Fruit fly (Drosophila melanogaster) Kc167 (cell line): ENCODE data around the gene tral.

Experiments used
- Myc ChIP-seq: fragments of >200 bp; optimal IDR thresholded peaks from 2 replicates; lab custom pipeline; 2017; ENCODE audit warnings: missing external identifiers
- Sin3A ChIP-seq: fragments of >200 bp; optimal IDR thresholded peaks from 2 replicates; lab custom pipeline; 2018; ENCODE audit warnings: missing external identifiers
- h ChIP-seq: fragments of >200 bp; optimal IDR thresholded peaks from 3 replicates; lab custom pipeline; 2018; ENCODE audit warnings: missing external identifiers
- insv ChIP-seq: fragments of >200 bp; optimal IDR thresholded peaks from 3 replicates; lab custom pipeline; 2018; ENCODE audit warnings: missing external identifiers
- psq ChIP-seq: fragments of >200 bp; optimal IDR thresholded peaks from 2 replicates; lab custom pipeline; 2017; ENCODE audit warnings: missing external identifiers
- ttk ChIP-seq: sonication (Bioruptor generic); optimal IDR thresholded peaks from 2 replicates; lab custom pipeline; 2017; ENCODE audit warnings: missing external identifiers

DNA sequence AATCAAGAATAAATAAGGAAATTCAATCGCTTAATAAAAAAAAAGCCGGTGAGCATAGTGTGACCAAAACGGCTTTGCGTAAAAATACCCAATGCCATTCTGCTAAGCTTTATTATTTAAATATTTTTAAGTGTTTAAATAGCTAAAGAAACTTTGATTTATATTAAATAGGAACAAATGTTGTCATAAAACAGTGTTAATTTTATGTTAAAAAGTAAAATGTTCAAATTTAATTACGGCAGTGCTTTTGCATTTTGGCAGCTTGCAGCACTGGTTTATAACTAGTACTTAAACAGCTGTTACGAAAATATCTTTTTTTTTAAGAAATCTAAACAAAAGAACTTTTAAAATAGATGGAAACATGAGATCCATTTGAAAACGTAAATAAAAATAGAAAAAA, 13.6 kb upstream of the tral start, which contains the start of the genes CG10638 and CG10681:
- TF ChIP-seq Myc (lab: Kevin White, UChicago) (no peak), psq (no peak), Sin3A (lab: Kevin White, UChicago) (no peak), h (lab: Kevin White, UChicago) (no peak), ttk (no peak), insv (lab: Kevin White, UChicago) (no peak)
